Fruit fly (Drosophila melanogaster) whole organism, embryonic: ENCODE results near the gene Rtnl2.

Source experiments
- Abd-B ChIP-seq: fragments of 200-800 bp; sonication (Bioruptor generic); optimal IDR thresholded peaks from 2 replicates; lab custom pipeline; 2018; ENCODE audit warnings: missing biosample characterization, mild to moderate bottlenecking, missing genetic modification characterization, moderate library complexity
- Bteb2 ChIP-seq: fragments of 200-800 bp; sonication (Bioruptor generic); optimal IDR thresholded peaks from 2 replicates; lab custom pipeline; 2016; ENCODE audit warnings: missing biosample characterization, missing genetic modification characterization
- CG10209 ChIP-seq: fragments of 200-800 bp; sonication (Bioruptor generic); optimal IDR thresholded peaks from 3 replicates; lab custom pipeline; 2017; ENCODE audit warnings: missing biosample characterization, mild to moderate bottlenecking, missing genetic modification characterization, missing genetic modification reagents
- CG11398 ChIP-seq: fragments of 200-800 bp; sonication (Bioruptor generic); optimal IDR thresholded peaks from 2 replicates; lab custom pipeline; 2016; ENCODE audit warnings: missing biosample characterization, missing genetic modification characterization
- CG11695 ChIP-seq: fragments of 200-800 bp; sonication (Bioruptor generic); IDR thresholded peaks from 3 replicates; pipeline ENCODE4 v1.3.6; 2022; ENCODE audit warnings: missing biosample characterization, missing genetic modification characterization
- CG12391 ChIP-seq: fragments of 200-800 bp; sonication (Bioruptor generic); optimal IDR thresholded peaks from 3 replicates; lab custom pipeline; 2018; ENCODE audit warnings: missing biosample characterization, mild to moderate bottlenecking, missing genetic modification characterization, moderate library complexity
- CG12744 ChIP-seq: fragments of 200-800 bp; sonication (Bioruptor generic); optimal IDR thresholded peaks from 2 replicates; lab custom pipeline; 2016; ENCODE audit warnings: missing biosample characterization, missing genetic modification characterization
- CG12769 ChIP-seq: fragments of 200-800 bp; sonication (Bioruptor generic); optimal IDR thresholded peaks from 2 replicates; lab custom pipeline; 2019; ENCODE audit warnings: missing biosample characterization, mild to moderate bottlenecking, missing genetic modification characterization, moderate library complexity
- CG13123 ChIP-seq: fragments of 200-800 bp; sonication (Bioruptor generic); optimal IDR thresholded peaks from 2 replicates; lab custom pipeline; 2016; ENCODE audit warnings: missing biosample characterization, missing genetic modification characterization
- CG13624 ChIP-seq: fragments of 200-800 bp; sonication (Bioruptor generic); optimal IDR thresholded peaks from 2 replicates; lab custom pipeline; 2016; ENCODE audit warnings: missing biosample characterization, missing genetic modification characterization
- CG16779 ChIP-seq: fragments of 200-800 bp; sonication (Bioruptor generic); IDR thresholded peaks from 2 replicates; pipeline ENCODE4 v1.3.6; 2022; ENCODE audit warnings: missing biosample characterization, missing genetic modification characterization
- CG17186 ChIP-seq: fragments of 200-800 bp; sonication (Bioruptor generic); optimal IDR thresholded peaks from 3 replicates; lab custom pipeline; 2017; ENCODE audit warnings: missing biosample characterization, missing genetic modification reagents, missing genetic modification characterization
- CG18476 ChIP-seq: fragments of 200-800 bp; sonication (Bioruptor generic); optimal IDR thresholded peaks from 2 replicates; lab custom pipeline; 2016; ENCODE audit warnings: missing biosample characterization, mild to moderate bottlenecking, missing genetic modification characterization
- CG18619 ChIP-seq: fragments of 200-800 bp; sonication (Bioruptor generic); optimal IDR thresholded peaks from 3 replicates; lab custom pipeline; 2017; ENCODE audit warnings: missing biosample characterization, mild to moderate bottlenecking, missing genetic modification characterization
- CG2116 ChIP-seq: fragments of 200-800 bp; sonication (Bioruptor generic); optimal IDR thresholded peaks from 3 replicates; lab custom pipeline; 2018; ENCODE audit warnings: missing biosample characterization, mild to moderate bottlenecking, missing genetic modification characterization
- CG2199 ChIP-seq: fragments of 200-800 bp; sonication (Bioruptor generic); IDR thresholded peaks from 3 replicates; pipeline ENCODE4 v1.3.6; 2022; ENCODE audit warnings: missing biosample characterization, missing genetic modification characterization
- CG31365 ChIP-seq: fragments of 200-800 bp; sonication (Bioruptor generic); optimal IDR thresholded peaks from 2 replicates; lab custom pipeline; 2018; ENCODE audit warnings: missing biosample characterization, mild to moderate bottlenecking, missing genetic modification characterization
- CG6765 ChIP-seq: fragments of 200-800 bp; sonication (Bioruptor generic); optimal IDR thresholded peaks from 3 replicates; lab custom pipeline; 2017; ENCODE audit warnings: missing biosample characterization, mild to moderate bottlenecking, missing genetic modification characterization
- CG7745 ChIP-seq: fragments of 200-800 bp; sonication (Bioruptor generic); optimal IDR thresholded peaks from 2 replicates; lab custom pipeline; 2018; ENCODE audit warnings: missing biosample characterization, mild to moderate bottlenecking, missing genetic modification characterization, moderate library complexity
- CG9797 ChIP-seq: fragments of 200-800 bp; sonication (Bioruptor generic); optimal IDR thresholded peaks from 3 replicates; lab custom pipeline; 2018; ENCODE audit warnings: missing biosample characterization, mild to moderate bottlenecking, missing genetic modification characterization
- Dbx ChIP-seq: fragments of 200-800 bp; sonication (Bioruptor generic); IDR thresholded peaks from 3 replicates; pipeline ENCODE4 v1.3.6; 2022; ENCODE audit warnings: missing biosample characterization, missing genetic modification characterization
- Hey ChIP-seq: fragments of 200-800 bp; sonication (Bioruptor generic); optimal IDR thresholded peaks from 3 replicates; lab custom pipeline; 2018; ENCODE audit warnings: missing biosample characterization, mild to moderate bottlenecking, missing genetic modification characterization
- HmgZ ChIP-seq: fragments of 200-800 bp; sonication (Bioruptor generic); optimal IDR thresholded peaks from 2 replicates; lab custom pipeline; 2018; ENCODE audit warnings: missing biosample characterization, mild to moderate bottlenecking, missing genetic modification characterization
- Lim3 ChIP-seq: fragments of 200-800 bp; sonication (Bioruptor generic); IDR thresholded peaks from 2 replicates; pipeline ENCODE4 v1.3.6; 2022; ENCODE audit warnings: missing biosample characterization, missing genetic modification characterization
- Meics ChIP-seq: fragments of 200-800 bp; sonication (Bioruptor generic); optimal IDR thresholded peaks from 2 replicates; lab custom pipeline; 2017; ENCODE audit warnings: missing biosample characterization, mild to moderate bottlenecking, missing genetic modification characterization
- Six4 ChIP-seq: fragments of 200-800 bp; sonication (Bioruptor generic); optimal IDR thresholded peaks from 2 replicates; lab custom pipeline; 2016; ENCODE audit warnings: missing biosample characterization, missing genetic modification characterization
- Taf1 ChIP-seq: fragments of 200-800 bp; sonication (Bioruptor generic); IDR thresholded peaks from 2 replicates; pipeline ENCODE4 v1.3.6; 2022; ENCODE audit warnings: missing biosample characterization, missing genetic modification characterization
- Vsx1 ChIP-seq: fragments of 200-800 bp; sonication (Bioruptor generic); optimal IDR thresholded peaks from 2 replicates; lab custom pipeline; 2017; ENCODE audit warnings: missing biosample characterization, mild to moderate bottlenecking, missing genetic modification characterization, missing genetic modification reagents
- btn ChIP-seq: fragments of 200-800 bp; sonication (Bioruptor generic); optimal IDR thresholded peaks from 2 replicates; lab custom pipeline; 2016; ENCODE audit warnings: missing biosample characterization, missing genetic modification characterization
- crc ChIP-seq: fragments of 200-800 bp; sonication (Bioruptor generic); optimal IDR thresholded peaks from 2 replicates; lab custom pipeline; 2016; ENCODE audit warnings: missing biosample characterization, missing genetic modification characterization
- crol ChIP-seq: fragments of 200-800 bp; sonication (Bioruptor generic); IDR thresholded peaks from 2 replicates; pipeline ENCODE4 v1.3.6; 2022; ENCODE audit warnings: missing biosample characterization, missing genetic modification characterization
- danr ChIP-seq: fragments of 200-800 bp; sonication (Bioruptor generic); IDR thresholded peaks from 2 replicates; pipeline ENCODE4 v1.3.6; 2022; ENCODE audit warnings: missing biosample characterization, missing genetic modification characterization
- ewg ChIP-seq: fragments of 200-800 bp; sonication (Bioruptor generic); optimal IDR thresholded peaks from 3 replicates; lab custom pipeline; 2017; ENCODE audit warnings: mild to moderate bottlenecking, missing biosample characterization, missing genetic modification reagents, missing genetic modification characterization
- eyg ChIP-seq: fragments of 200-800 bp; sonication (Bioruptor generic); optimal IDR thresholded peaks from 3 replicates; lab custom pipeline; 2016; ENCODE audit warnings: missing biosample characterization, missing genetic modification characterization
- gce ChIP-seq: fragments of 200-800 bp; sonication (Bioruptor generic); IDR thresholded peaks from 3 replicates; pipeline ENCODE4 v1.3.6; 2022; ENCODE audit warnings: missing biosample characterization, missing genetic modification characterization
- gro ChIP-seq: fragments of 200-800 bp; sonication (Bioruptor generic); optimal IDR thresholded peaks from 2 replicates; lab custom pipeline; 2016; ENCODE audit warnings: missing biosample characterization, missing genetic modification characterization
- gt ChIP-seq: fragments of 200-800 bp; sonication (Bioruptor generic); IDR thresholded peaks from 2 replicates; pipeline ENCODE4 v1.3.6; 2022; ENCODE audit warnings: missing biosample characterization, missing genetic modification characterization
- her ChIP-seq: fragments of 200-800 bp; sonication (Bioruptor generic); optimal IDR thresholded peaks from 2 replicates; lab custom pipeline; 2016; ENCODE audit warnings: missing biosample characterization, missing genetic modification characterization
- kay ChIP-seq: fragments of 200-800 bp; sonication (Bioruptor generic); optimal IDR thresholded peaks from 2 replicates; lab custom pipeline; 2016; ENCODE audit warnings: missing biosample characterization, missing genetic modification characterization
- knrl ChIP-seq: fragments of 200-800 bp; sonication (Bioruptor generic); IDR thresholded peaks from 3 replicates; pipeline ENCODE4 v1.3.6; 2022; ENCODE audit warnings: missing biosample characterization, missing genetic modification characterization; ENCODE audit not compliant: partially characterized antibody
- lilli ChIP-seq: fragments of 200-800 bp; sonication (Bioruptor generic); optimal IDR thresholded peaks from 3 replicates; lab custom pipeline; 2016; ENCODE audit warnings: missing biosample characterization, missing genetic modification characterization
- mirr ChIP-seq: fragments of 200-800 bp; sonication (Bioruptor generic); optimal IDR thresholded peaks from 3 replicates; lab custom pipeline; 2018; ENCODE audit warnings: missing biosample characterization, mild to moderate bottlenecking, missing genetic modification characterization
- mld ChIP-seq: fragments of 200-800 bp; sonication (Bioruptor generic); IDR thresholded peaks from 3 replicates; pipeline ENCODE4 v1.3.6; 2022; ENCODE audit warnings: missing biosample characterization, missing genetic modification characterization; ENCODE audit not compliant: partially characterized antibody
- org-1 ChIP-seq: fragments of 200-800 bp; sonication (Bioruptor generic); optimal IDR thresholded peaks from 2 replicates; lab custom pipeline; 2017; ENCODE audit warnings: missing biosample characterization, missing genetic modification characterization
- pnt ChIP-seq: fragments of 200-800 bp; sonication (Bioruptor generic); optimal IDR thresholded peaks from 3 replicates; lab custom pipeline; 2016; ENCODE audit warnings: missing biosample characterization, missing genetic modification characterization
- schlank ChIP-seq: fragments of 200-800 bp; sonication (Bioruptor generic); optimal IDR thresholded peaks from 2 replicates; lab custom pipeline; 2018; ENCODE audit warnings: missing biosample characterization, mild to moderate bottlenecking, missing genetic modification characterization
- seq ChIP-seq: fragments of 200-800 bp; sonication (Bioruptor generic); IDR thresholded peaks from 2 replicates; pipeline ENCODE4 v1.3.6; 2022; ENCODE audit warnings: missing biosample characterization, missing genetic modification characterization
- sima ChIP-seq: fragments of 200-800 bp; sonication (Bioruptor generic); optimal IDR thresholded peaks from 2 replicates; lab custom pipeline; 2016; ENCODE audit warnings: missing biosample characterization, missing genetic modification characterization
- tin ChIP-seq: fragments of 200-800 bp; sonication (Bioruptor generic); optimal IDR thresholded peaks from 3 replicates; lab custom pipeline; 2016; ENCODE audit warnings: missing biosample characterization, missing genetic modification characterization
- tll ChIP-seq, 2 experiments: fragments of 200-800 bp in 1 of 2; fragments of >200 bp in 1 of 2; sonication (Bioruptor generic) in 1 of 2; optimal IDR thresholded peaks; 2 replicates each; lab custom pipeline; 2017 to 2019; ENCODE audit warnings: missing biosample characterization in 2 of 2, missing genetic modification characterization in 2 of 2, mild to moderate bottlenecking in 1 of 2, moderate library complexity in 1 of 2
- wek ChIP-seq: fragments of 200-800 bp; sonication (Bioruptor generic); optimal IDR thresholded peaks from 3 replicates; lab custom pipeline; 2018; ENCODE audit warnings: missing biosample characterization, mild to moderate bottlenecking, missing genetic modification characterization, moderate library complexity
- yki ChIP-seq: fragments of >200 bp; optimal IDR thresholded peaks from 3 replicates; lab custom pipeline; 2018

The Rtnl2 gene

dm6 chr3R:7492099-7492498, 37.9 kb downstream of the Rtnl2 start (continued):
- TF ChIP-seq tll (GFP tag; optimal IDR thresholded peaks at IDR 0.05; lab: Kevin White, UChicago), result no peak
- TF ChIP-seq wek, result no peak
- no peak for TF ChIP-seq CG12744
- no peak for TF ChIP-seq Taf1
- TF ChIP-seq mld, result 0 out of 3 replicates have a peak, but pooled peaks have one; percentile 11
- TF ChIP-seq seq, result no peak
- TF ChIP-seq CG7745 (tag; lab: Kevin White, UChicago), result no peak
- no peak for TF ChIP-seq eyg
- no peak for TF ChIP-seq gt
- no peak for TF ChIP-seq Hey (tag; lab: Kevin White, UChicago)
- TF ChIP-seq CG17186 (GFP tag; lab: Kevin White, UChicago), result no peak
- TF ChIP-seq Six4 (GFP tag; lab: Kevin White, UChicago), result no peak
- no peak for TF ChIP-seq CG16779 (GFP tag; lab: Robert Waterston, UW)
- peak; percentile 13 for TF ChIP-seq CG18476 (GFP tag; lab: Kevin White, UChicago)
- TF ChIP-seq danr, result no peak
- TF ChIP-seq ewg (GFP tag; lab: Kevin White, UChicago), result no peak
- no peak for TF ChIP-seq crol (GFP tag; lab: Robert Waterston, UW)
- peak; percentile 30 for TF ChIP-seq mirr (GFP tag; lab: Kevin White, UChicago)
- no peak for TF ChIP-seq Dbx (GFP tag; lab: Robert Waterston, UW)
- peak; percentile 26 for TF ChIP-seq Meics
- peak; percentile 4 for TF ChIP-seq tin (GFP tag; lab: Kevin White, UChicago)
- no peak for TF ChIP-seq btn (GFP tag; lab: Kevin White, UChicago)
- TF ChIP-seq Abd-B, result peak; percentile 13
- TF ChIP-seq CG11398 (GFP tag; lab: Kevin White, UChicago), result no peak
- TF ChIP-seq Lim3 (GFP tag; lab: Robert Waterston, UW), result no peak
- no peak for TF ChIP-seq sima (GFP tag; lab: Kevin White, UChicago)
- no peak for TF ChIP-seq CG6765 (GFP tag; lab: Kevin White, UChicago)
- peak; percentile 15 for TF ChIP-seq CG10209
- TF ChIP-seq CG12769 (tag; lab: Kevin White, UChicago), result peak; percentile 32
- 0 out of 3 replicates have a peak, but pooled peaks have one; percentile 14 for TF ChIP-seq CG2199 (GFP tag; lab: Robert Waterston, UW)
- no peak for TF ChIP-seq org-1
- no peak for TF ChIP-seq CG12391
- TF ChIP-seq yki (lab: Kevin White, UChicago), result no peak
- no peak for TF ChIP-seq her (GFP tag; lab: Kevin White, UChicago)
- TF ChIP-seq lilli (GFP tag; lab: Kevin White, UChicago), result peak; percentile 47
- no peak for TF ChIP-seq schlank (tag; lab: Kevin White, UChicago)
- TF ChIP-seq Vsx1 (GFP tag; lab: Kevin White, UChicago), result no peak
- TF ChIP-seq knrl (GFP tag; lab: Robert Waterston, UW), result peak; percentile 33; the same call in 2 of the 3 replicates
- no peak for TF ChIP-seq Bteb2 (GFP tag; lab: Kevin White, UChicago)
- TF ChIP-seq kay (GFP tag; lab: Kevin White, UChicago), result peak; percentile 11
- peak; percentile 67 for TF ChIP-seq gro
- TF ChIP-seq gce (GFP tag; lab: Robert Waterston, UW), result no peak
- TF ChIP-seq CG18619, result no peak
- no peak for TF ChIP-seq CG11695 (GFP tag; lab: Robert Waterston, UW)
- no peak for TF ChIP-seq CG2116 (GFP tag; lab: Kevin White, UChicago)
- TF ChIP-seq CG13624 (GFP tag; lab: Kevin White, UChicago), result peak; percentile 32
- TF ChIP-seq CG13123 (GFP tag; lab: Kevin White, UChicago), result no peak
- TF ChIP-seq CG31365 (tag; lab: Kevin White, UChicago), result no peak
- no peak for TF ChIP-seq pnt
- peak; percentile 33 for TF ChIP-seq HmgZ
- no peak for TF ChIP-seq crc (GFP tag; lab: Kevin White, UChicago)
- TF ChIP-seq CG9797, result no peak
